Fruit fly (Drosophila melanogaster) whole organism, embryonic: ENCODE results near the gene hry.

Source experiments
- Asciz ChIP-seq: fragments of 200-800 bp; sonication (Bioruptor generic); optimal IDR thresholded peaks from 2 replicates; lab custom pipeline; 2017; ENCODE audit warnings: missing biosample characterization, mild to moderate bottlenecking, missing genetic modification characterization, missing genetic modification reagents
- Atf-2 ChIP-seq: fragments of 200-800 bp; sonication (Bioruptor generic); optimal IDR thresholded peaks from 2 replicates; lab custom pipeline; 2016; ENCODE audit warnings: missing biosample characterization, missing genetic modification characterization
- B-H1 ChIP-seq: fragments of 200-800 bp; sonication (Bioruptor generic); IDR thresholded peaks from 3 replicates; pipeline ENCODE4 v1.3.6; 2022; ENCODE audit warnings: missing biosample characterization, missing genetic modification characterization
- B-H2 ChIP-seq: fragments of 200-800 bp; sonication (Bioruptor generic); optimal IDR thresholded peaks from 2 replicates; lab custom pipeline; 2018; ENCODE audit warnings: missing biosample characterization, mild to moderate bottlenecking, missing genetic modification characterization
- CG10321 ChIP-seq: fragments of 200-800 bp; sonication (Bioruptor generic); IDR thresholded peaks from 2 replicates; pipeline ENCODE4 v1.3.6; 2022; ENCODE audit warnings: missing biosample characterization, missing genetic modification characterization
- CG12299 ChIP-seq: fragments of 200-800 bp; sonication (Bioruptor generic); optimal IDR thresholded peaks from 2 replicates; lab custom pipeline; 2018; ENCODE audit warnings: missing biosample characterization, mild to moderate bottlenecking, missing genetic modification characterization
- CG12391 ChIP-seq: fragments of 200-800 bp; sonication (Bioruptor generic); optimal IDR thresholded peaks from 3 replicates; lab custom pipeline; 2018; ENCODE audit warnings: missing biosample characterization, mild to moderate bottlenecking, missing genetic modification characterization, moderate library complexity
- CG14965 ChIP-seq: fragments of 200-800 bp; sonication (Bioruptor generic); optimal IDR thresholded peaks from 2 replicates; lab custom pipeline; 2016; ENCODE audit warnings: missing biosample characterization, missing genetic modification characterization, borderline replicate concordance
- CG1603 ChIP-seq: fragments of 200-800 bp; sonication (Bioruptor generic); optimal IDR thresholded peaks from 2 replicates; lab custom pipeline; 2019; ENCODE audit warnings: missing biosample characterization, mild to moderate bottlenecking, missing genetic modification characterization, moderate library complexity
- CG16815 ChIP-seq: fragments of 200-800 bp; sonication (Bioruptor generic); optimal IDR thresholded peaks from 3 replicates; lab custom pipeline; 2017; ENCODE audit warnings: missing biosample characterization, mild to moderate bottlenecking, missing genetic modification characterization
- CG1792 ChIP-seq: fragments of 200-800 bp; sonication (Bioruptor generic); optimal IDR thresholded peaks from 2 replicates; lab custom pipeline; 2016; ENCODE audit warnings: missing biosample characterization, missing genetic modification characterization
- CG18262 ChIP-seq: fragments of 200-800 bp; optimal IDR thresholded peaks from 3 replicates; lab custom pipeline; 2019; ENCODE audit warnings: missing biosample characterization, mild to moderate bottlenecking, missing genetic modification characterization, moderate library complexity
- CG2712 ChIP-seq: fragments of 200-800 bp; optimal IDR thresholded peaks from 3 replicates; lab custom pipeline; 2019; ENCODE audit warnings: missing biosample characterization, mild to moderate bottlenecking, missing genetic modification characterization, moderate library complexity
- CG30020 ChIP-seq: fragments of 200-800 bp; optimal IDR thresholded peaks from 2 replicates; lab custom pipeline; 2019; ENCODE audit warnings: missing biosample characterization, mild to moderate bottlenecking, missing genetic modification characterization, moderate library complexity
- CG3163 ChIP-seq: fragments of 200-800 bp; sonication (Bioruptor generic); optimal IDR thresholded peaks from 3 replicates; lab custom pipeline; 2016; ENCODE audit warnings: missing biosample characterization, missing genetic modification characterization
- CG32767 ChIP-seq: fragments of 200-800 bp; sonication (Bioruptor generic); IDR thresholded peaks from 2 replicates; pipeline ENCODE4 v1.3.6; 2022; ENCODE audit warnings: missing biosample characterization, missing genetic modification characterization
- CG3407 ChIP-seq: fragments of 200-800 bp; sonication (Bioruptor generic); optimal IDR thresholded peaks from 2 replicates; lab custom pipeline; 2018; ENCODE audit warnings: missing biosample characterization, mild to moderate bottlenecking, missing genetic modification characterization
- CG4707 ChIP-seq: fragments of 200-800 bp; sonication (Bioruptor generic); optimal IDR thresholded peaks from 2 replicates; lab custom pipeline; 2018; ENCODE audit warnings: missing biosample characterization, mild to moderate bottlenecking, missing genetic modification characterization, moderate library complexity
- CG8089 ChIP-seq: fragments of 200-800 bp; sonication (Bioruptor generic); optimal IDR thresholded peaks from 3 replicates; lab custom pipeline; 2016; ENCODE audit warnings: missing biosample characterization, missing genetic modification characterization
- CG8359 ChIP-seq: fragments of 200-800 bp; sonication (Bioruptor generic); optimal IDR thresholded peaks from 2 replicates; lab custom pipeline; 2017; ENCODE audit warnings: missing biosample characterization, mild to moderate bottlenecking, missing genetic modification characterization, borderline replicate concordance
- Gug ChIP-seq: fragments of 200-800 bp; sonication (Bioruptor generic); IDR thresholded peaks from 4 replicates; pipeline ENCODE4 v1.3.6; 2022; ENCODE audit warnings: missing biosample characterization, missing genetic modification characterization
- Lpt ChIP-seq: fragments of >200 bp; optimal IDR thresholded peaks from 2 replicates; lab custom pipeline; 2018; ENCODE audit warnings: missing biosample characterization, missing genetic modification characterization
- MBD-R2 ChIP-seq: fragments of 200-800 bp; sonication (Bioruptor generic); IDR thresholded peaks from 2 replicates; pipeline ENCODE4 v1.3.6; 2022; ENCODE audit warnings: missing biosample characterization, missing genetic modification characterization
- MESR4 ChIP-seq: fragments of 200-800 bp; sonication (Bioruptor generic); optimal IDR thresholded peaks from 2 replicates; lab custom pipeline; 2018; ENCODE audit warnings: missing biosample characterization, mild to moderate bottlenecking, missing genetic modification characterization, moderate library complexity
- Mes4 ChIP-seq: fragments of 200-800 bp; sonication (Bioruptor generic); optimal IDR thresholded peaks from 2 replicates; lab custom pipeline; 2016; ENCODE audit warnings: missing biosample characterization, missing genetic modification characterization
- Opbp ChIP-seq: fragments of 200-800 bp; sonication (Bioruptor generic); IDR thresholded peaks from 3 replicates; pipeline ENCODE4 v1.3.6; 2022; ENCODE audit warnings: missing biosample characterization, missing genetic modification characterization; ENCODE audit not compliant: partially characterized antibody
- Ravus ChIP-seq: fragments of 200-800 bp; sonication (Bioruptor generic); IDR thresholded peaks from 2 replicates; pipeline ENCODE4 v1.3.6; 2022; ENCODE audit warnings: missing biosample characterization, missing genetic modification characterization
- Sox100B ChIP-seq: fragments of 200-800 bp; sonication (Bioruptor generic); optimal IDR thresholded peaks from 3 replicates; lab custom pipeline; 2018; ENCODE audit warnings: missing biosample characterization, mild to moderate bottlenecking, missing genetic modification characterization
- Stat92E ChIP-seq, 3 experiments: fragments of >200 bp in 2 of 3; fragments of 200-800 bp in 1 of 3; sonication (Bioruptor generic) in 1 of 3; optimal IDR thresholded peaks; 2 replicates each; lab custom pipeline; 2017 to 2019; ENCODE audit warnings: missing biosample characterization in 3 of 3, missing genetic modification characterization in 3 of 3, mild to moderate bottlenecking in 1 of 3, moderate library complexity in 1 of 3
- Vsx1 ChIP-seq: fragments of 200-800 bp; sonication (Bioruptor generic); optimal IDR thresholded peaks from 2 replicates; lab custom pipeline; 2017; ENCODE audit warnings: missing biosample characterization, mild to moderate bottlenecking, missing genetic modification characterization, missing genetic modification reagents
- Xrp1 ChIP-seq: fragments of 200-800 bp; sonication (Bioruptor generic); IDR thresholded peaks from 2 replicates; pipeline ENCODE4 v1.3.6; 2022; ENCODE audit warnings: missing biosample characterization, missing genetic modification characterization
- YL-1 ChIP-seq: fragments of 200-800 bp; sonication (Bioruptor generic); optimal IDR thresholded peaks from 3 replicates; lab custom pipeline; 2017; ENCODE audit warnings: missing biosample characterization, mild to moderate bottlenecking, missing genetic modification characterization
- ac ChIP-seq: fragments of 200-800 bp; sonication (Bioruptor generic); optimal IDR thresholded peaks from 3 replicates; lab custom pipeline; 2017; ENCODE audit warnings: missing biosample characterization, mild to moderate bottlenecking, missing genetic modification characterization
- ash1 ChIP-seq: fragments of 200-800 bp; sonication (Bioruptor generic); optimal IDR thresholded peaks from 2 replicates; lab custom pipeline; 2018; ENCODE audit warnings: missing biosample characterization, mild to moderate bottlenecking, missing genetic modification characterization
- chn ChIP-seq: fragments of 200-800 bp; sonication (Bioruptor generic); optimal IDR thresholded peaks from 2 replicates; lab custom pipeline; 2016; ENCODE audit warnings: missing biosample characterization, missing genetic modification characterization
- gfzf ChIP-seq: fragments of 200-800 bp; sonication (Bioruptor generic); optimal IDR thresholded peaks from 2 replicates; lab custom pipeline; 2016; ENCODE audit warnings: missing biosample characterization, mild to moderate bottlenecking, missing genetic modification characterization, moderate library complexity
- gro ChIP-seq: fragments of 200-800 bp; sonication (Bioruptor generic); optimal IDR thresholded peaks from 2 replicates; lab custom pipeline; 2016; ENCODE audit warnings: missing biosample characterization, missing genetic modification characterization
- h ChIP-seq: fragments of >200 bp; optimal IDR thresholded peaks from 2 replicates; lab custom pipeline; 2017
- jumu ChIP-seq: fragments of 200-800 bp; sonication (Bioruptor generic); optimal IDR thresholded peaks from 3 replicates; lab custom pipeline; 2016; ENCODE audit warnings: missing biosample characterization, missing genetic modification characterization
- mam ChIP-seq: fragments of 200-800 bp; sonication (Bioruptor generic); optimal IDR thresholded peaks from 3 replicates; lab custom pipeline; 2016; ENCODE audit warnings: missing biosample characterization, missing genetic modification characterization
- org-1 ChIP-seq: fragments of 200-800 bp; sonication (Bioruptor generic); optimal IDR thresholded peaks from 2 replicates; lab custom pipeline; 2017; ENCODE audit warnings: missing biosample characterization, missing genetic modification characterization
- prd ChIP-seq, 3 experiments: fragments of >200 bp in 2 of 3; fragments of 200-800 bp in 1 of 3; sonication (Bioruptor generic) in 1 of 3; optimal IDR thresholded peaks in 2 of 3; IDR thresholded peaks in 1 of 3; 2 replicates in 2 of 3; 3 replicates in 1 of 3; pipeline versions ENCODE4 v1.3.6 to Lab custom; 2017 to 2022; ENCODE audit warnings: missing biosample characterization in 1 of 3, missing genetic modification characterization in 1 of 3
- ranshi ChIP-seq: fragments of 200-800 bp; sonication (Bioruptor generic); IDR thresholded peaks from 2 replicates; pipeline ENCODE4 v1.3.6; 2022; ENCODE audit warnings: missing biosample characterization, missing genetic modification characterization
- rib ChIP-seq: fragments of 200-800 bp; sonication (Bioruptor generic); IDR thresholded peaks from 2 replicates; pipeline ENCODE4 v1.3.6; 2022; ENCODE audit warnings: missing biosample characterization, missing genetic modification characterization
- ro ChIP-seq: fragments of 200-800 bp; sonication (Bioruptor generic); IDR thresholded peaks from 2 replicates; pipeline ENCODE4 v1.3.6; 2022; ENCODE audit warnings: missing biosample characterization, missing genetic modification characterization
- sisA ChIP-seq: fragments of 200-800 bp; sonication (Bioruptor generic); IDR thresholded peaks from 2 replicates; pipeline ENCODE4 v1.3.6; 2022; ENCODE audit warnings: missing biosample characterization, missing genetic modification characterization
- sob ChIP-seq: fragments of 200-800 bp; sonication (Bioruptor generic); IDR thresholded peaks from 2 replicates; pipeline ENCODE4 v1.3.6; 2022; ENCODE audit warnings: missing biosample characterization, missing genetic modification characterization
- usp ChIP-seq: fragments of >200 bp; optimal IDR thresholded peaks from 2 replicates; lab custom pipeline; 2017; ENCODE audit warnings: missing biosample characterization, missing genetic modification characterization
- z ChIP-seq: fragments of 200-800 bp; sonication (Bioruptor generic); IDR thresholded peaks from 3 replicates; pipeline ENCODE4 v1.3.6; 2022; ENCODE audit warnings: missing biosample characterization, missing genetic modification characterization

Gene hry

DNA sequence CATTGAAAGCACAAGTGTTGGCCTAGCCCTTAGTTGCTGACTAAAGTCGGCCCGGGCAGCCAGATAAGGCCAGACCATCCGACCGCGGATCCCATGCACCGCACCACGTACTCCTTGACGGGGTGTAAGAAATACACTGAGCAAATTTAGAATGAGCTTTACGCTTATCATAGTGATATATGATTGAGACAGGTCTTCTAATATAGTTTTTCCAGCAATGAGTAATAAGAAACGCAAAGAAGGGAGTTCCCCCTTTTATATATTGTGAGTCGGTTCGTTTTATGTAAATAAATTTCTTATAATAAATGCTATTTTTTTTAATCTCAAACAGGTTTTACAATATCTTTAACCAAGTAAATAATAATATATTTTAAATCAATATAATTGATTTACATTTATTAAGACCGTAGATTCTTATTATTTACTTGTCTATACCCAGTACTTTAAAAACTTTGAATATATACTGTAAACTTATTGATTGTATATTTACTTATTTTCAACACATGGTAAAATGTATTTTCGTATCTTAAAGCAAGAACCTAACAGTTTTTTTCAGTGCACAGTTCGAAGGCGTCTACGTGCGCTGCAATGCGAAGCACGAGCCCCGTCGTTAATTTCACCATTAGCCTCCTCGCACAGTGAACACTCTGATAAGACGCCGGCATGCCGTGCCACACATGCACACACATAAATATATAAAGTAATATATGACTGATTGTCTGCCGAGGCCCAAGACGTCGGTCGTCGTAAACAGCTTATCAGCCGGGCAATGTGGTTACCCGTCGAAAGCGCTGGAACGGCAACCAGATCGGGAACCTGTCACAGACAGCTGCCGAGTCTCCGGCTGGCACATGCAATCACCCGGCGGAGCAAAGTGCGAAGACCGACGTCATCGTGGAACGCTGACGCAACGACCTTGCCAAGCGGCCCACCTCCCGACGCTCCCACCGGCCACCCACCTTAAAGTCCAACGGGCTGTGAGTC lies 16.6 kb downstream of the hry start (continued):
- TF ChIP-seq B-H2 (no peak), CG12391 (tag; lab: Kevin White, UChicago) (peak; percentile 66), CG8089 (GFP tag; lab: Kevin White, UChicago) (no peak), MBD-R2 (GFP tag; lab: Robert Waterston, UW) (no peak), sob (GFP tag; lab: Robert Waterston, UW) (no peak), Opbp (no peak), ranshi (GFP tag; lab: Robert Waterston, UW) (0 out of 2 replicates have a peak, but pooled peaks have one; percentile 21), CG3163 (GFP tag; lab: Kevin White, UChicago) (no peak), CG14965 (no peak), CG18262 (tag; lab: Kevin White, UChicago) (peak; percentile 84), mam (GFP tag; lab: Kevin White, UChicago) (no peak), Stat92E (GFP tag; optimal IDR thresholded peaks at IDR 0.05; lab: Kevin White, UChicago) (no peak), rib (GFP tag; lab: Robert Waterston, UW) (peak; percentile 10; the same call in 1 of the 2 replicates), Atf-2 (GFP tag; lab: Kevin White, UChicago) (no peak), Vsx1 (GFP tag; lab: Kevin White, UChicago) (peak; percentile 58), ash1 (GFP tag; lab: Kevin White, UChicago) (no peak), CG8359 (GFP tag; lab: Kevin White, UChicago) (no peak), z (GFP tag; lab: Robert Waterston, UW) (no peak), Xrp1 (GFP tag; lab: Robert Waterston, UW) (peak; percentile 46), prd (optimal IDR thresholded peaks at IDR 0.05; lab: Kevin White, UChicago) (no peak), prd (GFP tag; IDR thresholded peaks at IDR 0.05; lab: Robert Waterston, UW) (peak; percentile 45; the same call in 1 of the 3 replicates), YL-1 (GFP tag; lab: Kevin White, UChicago) (peak; percentile 19), org-1 (GFP tag; lab: Kevin White, UChicago) (peak; percentile 30), CG1603 (tag; lab: Kevin White, UChicago) (no peak), ac (GFP tag; lab: Kevin White, UChicago) (no peak), jumu (no peak), CG32767 (GFP tag; lab: Robert Waterston, UW) (no peak), CG1792 (no peak), CG30020 (tag; lab: Kevin White, UChicago) (peak; percentile 17), Asciz (GFP tag; lab: Kevin White, UChicago) (no peak), usp (no peak), B-H1 (no peak), sisA (GFP tag; lab: Robert Waterston, UW) (no peak), Mes4 (no peak), CG16815 (GFP tag; lab: Kevin White, UChicago) (peak; percentile 32), MESR4 (GFP tag; lab: Kevin White, UChicago) (no peak), CG2712 (tag; lab: Kevin White, UChicago) (peak; percentile 60), Ravus (no peak), CG12299 (tag; lab: Kevin White, UChicago) (no peak), gro (GFP tag; lab: Kevin White, UChicago) (no peak), gfzf (GFP tag; lab: Kevin White, UChicago) (no peak), CG10321 (GFP tag; lab: Robert Waterston, UW) (no peak), ro (GFP tag; lab: Robert Waterston, UW) (no peak), CG3407 (GFP tag; lab: Kevin White, UChicago) (peak; percentile 14), chn (GFP tag; lab: Kevin White, UChicago) (no peak), h (lab: Kevin White, UChicago) (no peak), Gug (GFP tag; lab: Robert Waterston, UW) (peak; percentile 23; the same call in 1 of the 4 replicates), CG4707 (GFP tag; lab: Kevin White, UChicago) (no peak), Lpt (GFP tag; lab: Kevin White, UChicago) (no peak), Sox100B (peak; percentile 67)
